Fruit fly (Drosophila melanogaster) whole organism, wandering third instar larva: ENCODE results near the gene Rhp.

ENCODE experiments used
- CG32264 ChIP-seq: fragments of 200-800 bp; sonication (Bioruptor generic); optimal IDR thresholded peaks from 2 replicates; lab custom pipeline; 2016; ENCODE audit warnings: missing biosample characterization, missing genetic modification characterization
- CG9705 ChIP-seq: fragments of 200-800 bp; sonication (Bioruptor generic); optimal IDR thresholded peaks from 2 replicates; lab custom pipeline; 2018; ENCODE audit warnings: missing biosample characterization, mild to moderate bottlenecking, missing genetic modification characterization
- CrebA ChIP-seq: fragments of 200-800 bp; sonication (Bioruptor generic); optimal IDR thresholded peaks from 2 replicates; lab custom pipeline; 2016; ENCODE audit warnings: missing biosample characterization, mild to moderate bottlenecking, missing genetic modification characterization, borderline replicate concordance
- Dif ChIP-seq: fragments of 200-275, 200-300 bp; sonication (Bioruptor generic); optimal IDR thresholded peaks from 2 replicates; lab custom pipeline; 2018; ENCODE audit warnings: missing biosample characterization, missing genetic modification characterization; ENCODE audit not compliant: partially characterized antibody
- GATAd ChIP-seq: sonication (Bioruptor generic); optimal IDR thresholded peaks from 2 replicates; lab custom pipeline; 2016; ENCODE audit warnings: missing biosample characterization, missing genetic modification characterization
- Hr83 ChIP-seq: fragments of 200-300 bp; sonication (Bioruptor generic); optimal IDR thresholded peaks from 2 replicates; lab custom pipeline; 2016; ENCODE audit warnings: missing biosample characterization, mild to moderate bottlenecking, missing genetic modification characterization, moderate library complexity; ENCODE audit not compliant: poor library complexity, severe bottlenecking
- Jra ChIP-seq: sonication (Bioruptor generic); optimal IDR thresholded peaks from 2 replicates; lab custom pipeline; 2016; ENCODE audit warnings: missing biosample characterization, missing genetic modification characterization
- Myc ChIP-seq: fragments of >200 bp; optimal IDR thresholded peaks from 2 replicates; lab custom pipeline; 2017
- N ChIP-seq: fragments of >200 bp; optimal IDR thresholded peaks from 2 replicates; lab custom pipeline; 2018; ENCODE audit warnings: missing biosample characterization, missing external identifiers, missing genetic modification characterization
- OdsH ChIP-seq: fragments of 200-800 bp; sonication (Bioruptor generic); optimal IDR thresholded peaks from 2 replicates; lab custom pipeline; 2016; ENCODE audit warnings: missing biosample characterization, mild to moderate bottlenecking, missing genetic modification characterization
- Rel ChIP-seq, 2 experiments: fragments of 200-800 bp; sonication (Bioruptor generic) in 1 of 2; optimal IDR thresholded peaks; 2 replicates in 1 of 2; 3 replicates in 1 of 2; lab custom pipeline; 2016 to 2019; ENCODE audit warnings: mild to moderate bottlenecking in 2 of 2, missing biosample characterization in 2 of 2, missing genetic modification characterization in 2 of 2, moderate library complexity in 1 of 2
- Vsx2 ChIP-seq: fragments of 200-300, 225-300 bp; sonication (Bioruptor generic); optimal IDR thresholded peaks from 2 replicates; lab custom pipeline; 2018; ENCODE audit warnings: missing biosample characterization, missing genetic modification characterization; ENCODE audit not compliant: partially characterized antibody
- br ChIP-seq: fragments of 200-800 bp; sonication (Bioruptor generic); optimal IDR thresholded peaks from 2 replicates; lab custom pipeline; 2016; ENCODE audit warnings: missing biosample characterization, missing genetic modification characterization
- brk ChIP-seq: fragments of 200-800 bp; sonication (Bioruptor generic); optimal IDR thresholded peaks from 2 replicates; lab custom pipeline; 2016; ENCODE audit warnings: missing biosample characterization, mild to moderate bottlenecking, missing genetic modification characterization
- dl ChIP-seq, 2 experiments: fragments of 175-275, 200-275 bp in 1 of 2; fragments of 200-275 bp in 1 of 2; sonication (Bioruptor generic); optimal IDR thresholded peaks; lab custom pipeline; 2018; ENCODE audit warnings: mild to moderate bottlenecking in 2 of 2, missing biosample characterization in 2 of 2, missing genetic modification characterization in 2 of 2, moderate library complexity in 2 of 2; ENCODE audit not compliant: partially characterized antibody in 2 of 2, insufficient read depth in 1 of 2
- dmrt93B ChIP-seq: fragments of 200-800 bp; sonication (Bioruptor generic); optimal IDR thresholded peaks from 2 replicates; lab custom pipeline; 2018; ENCODE audit warnings: missing biosample characterization, mild to moderate bottlenecking, missing genetic modification characterization
- dsf ChIP-seq: sonication (Bioruptor generic); optimal IDR thresholded peaks from 2 replicates; lab custom pipeline; 2016; ENCODE audit warnings: missing biosample characterization, missing genetic modification characterization, borderline replicate concordance
- ey ChIP-seq: fragments of 200-800 bp; sonication (Bioruptor generic); optimal IDR thresholded peaks from 2 replicates; lab custom pipeline; 2016; ENCODE audit warnings: missing biosample characterization, missing genetic modification characterization
- foxo ChIP-seq, 2 experiments: fragments of 200-800 bp; sonication (Bioruptor generic); optimal IDR thresholded peaks; 2 replicates in 1 of 2; 3 replicates in 1 of 2; lab custom pipeline; 2016 to 2017; ENCODE audit warnings: missing biosample characterization in 2 of 2, missing genetic modification characterization in 2 of 2
- fru ChIP-seq: fragments of 200-800 bp; sonication (Bioruptor generic); optimal IDR thresholded peaks from 3 replicates; lab custom pipeline; 2016; ENCODE audit warnings: missing biosample characterization, mild to moderate bottlenecking, missing genetic modification characterization
- h ChIP-seq: fragments of 200-800 bp; sonication (Bioruptor generic); optimal IDR thresholded peaks from 3 replicates; lab custom pipeline; 2016; ENCODE audit warnings: missing biosample characterization, mild to moderate bottlenecking, missing genetic modification characterization
- lola ChIP-seq: fragments of >200 bp; optimal IDR thresholded peaks from 2 replicates; lab custom pipeline; 2017; ENCODE audit warnings: missing biosample characterization, missing genetic modification characterization
- pan ChIP-seq: fragments of >200 bp; optimal IDR thresholded peaks from 2 replicates; lab custom pipeline; 2017
- psq ChIP-seq: fragments of 200-800 bp; sonication (Bioruptor generic); optimal IDR thresholded peaks from 3 replicates; lab custom pipeline; 2017; ENCODE audit warnings: missing biosample characterization, mild to moderate bottlenecking, missing genetic modification characterization, moderate library complexity
- rgr ChIP-seq: fragments of 200-800 bp; sonication (Bioruptor generic); optimal IDR thresholded peaks from 3 replicates; lab custom pipeline; 2016; ENCODE audit warnings: missing biosample characterization, mild to moderate bottlenecking, missing genetic modification characterization
- sage ChIP-seq: fragments of 200-800 bp; sonication (Bioruptor generic); optimal IDR thresholded peaks from 2 replicates; lab custom pipeline; 2016; ENCODE audit warnings: missing biosample characterization, mild to moderate bottlenecking, missing genetic modification characterization
- sv ChIP-seq: fragments of 200-800 bp; sonication (Bioruptor generic); optimal IDR thresholded peaks from 3 replicates; lab custom pipeline; 2016; ENCODE audit warnings: missing biosample characterization, missing genetic modification characterization
- woc ChIP-seq: sonication (Bioruptor generic); optimal IDR thresholded peaks from 2 replicates; lab custom pipeline; 2016; ENCODE audit warnings: missing biosample characterization, mild to moderate bottlenecking, missing genetic modification characterization

Gene Rhp

dm6 chrX:15803764-15804563 lies 15.3 kb downstream of the Rhp start, which contains the start of the genes PGRP-LE and sd:
Gene PGRP-LE (minus strand): TSS chrX:15803880.
Gene sd (plus strand): TSS chrX:15804370.
- peak; percentile 51 for TF ChIP-seq sage
- TF ChIP-seq br = no peak
- TF ChIP-seq sv = no peak
- peak; percentile 58 for TF ChIP-seq brk
- TF ChIP-seq lola (GFP tag; lab: Kevin White, UChicago) = no peak
- no peak for TF ChIP-seq rgr
- TF ChIP-seq pan (lab: Kevin White, UChicago) = no peak
- TF ChIP-seq fru (GFP tag; lab: Kevin White, UChicago) = peak; percentile 40
- TF ChIP-seq foxo (GFP tag; optimal IDR thresholded peaks at IDR 0.05; lab: Kevin White, UChicago) = no peak
- peak; percentile 33 for TF ChIP-seq Rel (GFP tag; optimal IDR thresholded peaks at IDR 0.05; lab: Kevin White, UChicago)
- TF ChIP-seq Rel (tag; optimal IDR thresholded peaks at IDR 0.05; lab: Kevin White, UChicago) = no peak
- peak in 1 of 2 experiments; percentile 24 for TF ChIP-seq dl (GFP tag; optimal IDR thresholded peaks at IDR 0.05; lab: Kevin White, UChicago; ENCODE audit: insufficient read depth in 1 of 2, partially characterized antibody in 2 of 2)
- no peak for TF ChIP-seq Vsx2
- TF ChIP-seq ey (GFP tag; lab: Kevin White, UChicago) = no peak
- no peak for TF ChIP-seq h (GFP tag; lab: Kevin White, UChicago)
- TF ChIP-seq Dif (GFP tag; lab: Kevin White, UChicago) = peak; percentile 47
- TF ChIP-seq dmrt93B (GFP tag; lab: Kevin White, UChicago) = no peak
- peak; percentile 4 for TF ChIP-seq woc (GFP tag; lab: Kevin White, UChicago)
- TF ChIP-seq, all 38 proteins: peak for 7

dm6 chrX:15804790-15805189 lies 16.1 kb downstream of the Rhp start:
- no peak for TF ChIP-seq CG9705 (GFP tag; lab: Kevin White, UChicago)
- TF ChIP-seq dsf (GFP tag; lab: Kevin White, UChicago) = no peak
- TF ChIP-seq GATAd (GFP tag; lab: Kevin White, UChicago) = no peak

- TF ChIP-seq psq (GFP tag; lab: Kevin White, UChicago) (no peak), Dif (GFP tag; lab: Kevin White, UChicago) (no peak), CrebA (GFP tag; lab: Kevin White, UChicago) (no peak), dsf (GFP tag; lab: Kevin White, UChicago) (no peak), sage (no peak), Myc (no peak), pan (lab: Kevin White, UChicago) (no peak), Hr83 (no peak), brk (no peak), ey (GFP tag; lab: Kevin White, UChicago) (no peak), N (GFP tag; lab: Kevin White, UChicago) (no peak), OdsH (no peak), sv (no peak), dmrt93B (GFP tag; lab: Kevin White, UChicago) (no peak), lola (GFP tag; lab: Kevin White, UChicago) (no peak), CG32264 (GFP tag; lab: Kevin White, UChicago) (no peak), GATAd (GFP tag; lab: Kevin White, UChicago) (no peak), foxo (GFP tag; optimal IDR thresholded peaks at IDR 0.05; lab: Kevin White, UChicago) (no peak), Jra (no peak), h (GFP tag; lab: Kevin White, UChicago) (no peak)
Observed at dm6 chrX:15805523-15805922, 16.8 kb downstream of the Rhp start.

- no peak for TF ChIP-seq h (GFP tag; lab: Kevin White, UChicago)
Observed at dm6 chrX:15807915-15808314, 19.2 kb downstream of the Rhp start.

dm6 chrX:15809255-15809654 lies 20.6 kb downstream of the Rhp start, which contains the start of gene CG8509:
Gene CG8509 (plus strand): TSS chrX:15809555.
- TF ChIP-seq N (GFP tag; lab: Kevin White, UChicago) (no peak), ey (GFP tag; lab: Kevin White, UChicago) (no peak), CG9705 (GFP tag; lab: Kevin White, UChicago) (no peak)
